Worm (Caenorhabditis elegans) whole organism, L4 larva: ENCODE measurements around the gene mltn-5.

ENCODE experiments used
- F10B5.3 ChIP-seq: sonication (generic microtip); optimal IDR thresholded peaks from 2 replicates; lab custom pipeline; 2016; ENCODE audit warnings: mild to moderate bottlenecking, missing genetic modification characterization, missing compliant biosample characterization
- F26F4.8 ChIP-seq: fragments of 200-800 bp; sonication (Bioruptor generic); conservative IDR thresholded peaks from 2 replicates; pipeline ENCODE4 v1.3.6; 2022; ENCODE audit warnings: missing genetic modification characterization, missing compliant biosample characterization
- F37D6.2 ChIP-seq: sonication (generic microtip); optimal IDR thresholded peaks from 2 replicates; lab custom pipeline; 2016; ENCODE audit warnings: mild to moderate bottlenecking, missing genetic modification characterization, missing compliant biosample characterization
- T26A8.4 ChIP-seq: fragments of 200-800 bp; sonication (Bioruptor generic); IDR thresholded peaks from 2 replicates; pipeline ENCODE4 v1.3.6; 2022; ENCODE audit warnings: missing genetic modification characterization, missing compliant biosample characterization
- Y5F2A.4 ChIP-seq: fragments of 200-800 bp; sonication (Bioruptor generic); optimal IDR thresholded peaks from 2 replicates; lab custom pipeline; 2018; ENCODE audit warnings: mild to moderate bottlenecking, missing genetic modification characterization, missing compliant biosample characterization
- ZK337.2 ChIP-seq: fragments of 200-800 bp; sonication (Bioruptor generic); IDR thresholded peaks from 2 replicates; pipeline ENCODE4 v1.3.6; 2022; ENCODE audit warnings: missing genetic modification reagents, missing genetic modification characterization, missing compliant biosample characterization
- ces-1 ChIP-seq: fragments of 150-350 bp; sonication (generic microtip); optimal IDR thresholded peaks from 4 replicates; lab custom pipeline; 2014; ENCODE audit warnings: missing biosample characterization, missing genetic modification reagents, missing genetic modification characterization
- cey-2 ChIP-seq: sonication (generic microtip); optimal IDR thresholded peaks from 3 replicates; lab custom pipeline; 2017; ENCODE audit warnings: missing genetic modification characterization, mild to moderate bottlenecking, missing compliant biosample characterization, antibody characterized with exemption, borderline replicate concordance; ENCODE audit not compliant: insufficient read depth
- daf-16 ChIP-seq, 3 experiments: sonication (generic microtip); optimal IDR thresholded peaks; 2 replicates each; lab custom pipeline; 2016 to 2017; ENCODE audit warnings: missing genetic modification characterization in 3 of 3, missing genetic modification reagents in 3 of 3, mild to moderate bottlenecking in 2 of 3, missing compliant biosample characterization in 2 of 3, missing biosample characterization in 1 of 3, moderate library complexity in 1 of 3
- daf-19 ChIP-seq: fragments of 200-800 bp; sonication (Bioruptor generic); conservative IDR thresholded peaks from 2 replicates; pipeline ENCODE4 v1.3.6; 2022; ENCODE audit warnings: missing genetic modification characterization, missing compliant biosample characterization
- daf-8 ChIP-seq: fragments of 200-800 bp; sonication (Bioruptor generic); IDR thresholded peaks from 2 replicates; pipeline ENCODE4 v1.3.6; 2022; ENCODE audit warnings: missing genetic modification characterization, missing compliant biosample characterization
- dmd-6 ChIP-seq: fragments of 200-800 bp; sonication (Bioruptor generic); IDR thresholded peaks from 2 replicates; pipeline ENCODE4 v1.3.6; 2022; ENCODE audit warnings: missing genetic modification reagents, missing genetic modification characterization, missing compliant biosample characterization
- dmd-8 ChIP-seq: fragments of 200-800 bp; sonication (Bioruptor generic); IDR thresholded peaks from 2 replicates; pipeline ENCODE4 v1.3.6; 2022; ENCODE audit warnings: missing genetic modification characterization, missing compliant biosample characterization
- dpl-1 ChIP-seq: fragments of 150-350 bp; optimal IDR thresholded peaks from 2 replicates; lab custom pipeline; 2014; ENCODE audit warnings: missing biosample characterization, missing genetic modification reagents, missing genetic modification characterization
- gei-8 ChIP-seq: fragments of 200-800 bp; sonication (Bioruptor generic); optimal IDR thresholded peaks from 2 replicates; lab custom pipeline; 2018; ENCODE audit warnings: mild to moderate bottlenecking, missing genetic modification characterization, missing compliant biosample characterization
- hif-1 ChIP-seq, 2 experiments: sonication (generic microtip); optimal IDR thresholded peaks; 2 replicates each; lab custom pipeline; 2016 to 2017; ENCODE audit warnings: missing compliant biosample characterization in 2 of 2, missing genetic modification characterization in 2 of 2, missing genetic modification reagents in 2 of 2, missing genotype in 2 of 2, mild to moderate bottlenecking in 1 of 2
- hlh-11 ChIP-seq: fragments of 200-800 bp; sonication (Bioruptor generic); optimal IDR thresholded peaks from 2 replicates; lab custom pipeline; 2018; ENCODE audit warnings: mild to moderate bottlenecking, missing genetic modification characterization, missing compliant biosample characterization
- hlh-30 ChIP-seq: sonication (generic microtip); optimal IDR thresholded peaks from 2 replicates; lab custom pipeline; 2017; ENCODE audit warnings: antibody characterized with exemption, mild to moderate bottlenecking, missing genetic modification characterization, missing compliant biosample characterization; ENCODE audit not compliant: insufficient read depth
- jun-1 ChIP-seq: fragments of 150-350 bp; optimal IDR thresholded peaks from 2 replicates; lab custom pipeline; 2014; ENCODE audit warnings: missing biosample characterization, missing genetic modification reagents, missing genetic modification characterization
- lim-7 ChIP-seq: fragments of 200-800 bp; sonication (Bioruptor generic); IDR thresholded peaks from 2 replicates; pipeline ENCODE4 v1.3.6; 2022; ENCODE audit warnings: missing genetic modification characterization, missing compliant biosample characterization
- lsy-2 ChIP-seq, 2 experiments: fragments of 150-350 bp in 1 of 2; sonication (generic microtip) in 1 of 2; optimal IDR thresholded peaks; 2 replicates each; lab custom pipeline; 2014 to 2017; ENCODE audit warnings: missing biosample characterization in 2 of 2, missing genetic modification characterization in 2 of 2
- madf-9 ChIP-seq: fragments of 200-800 bp; sonication (Bioruptor generic); conservative IDR thresholded peaks from 2 replicates; pipeline ENCODE4 v1.3.6; 2022; ENCODE audit warnings: missing genetic modification reagents, missing genetic modification characterization, missing compliant biosample characterization
- mdl-1 ChIP-seq, 2 experiments: fragments of 150-350 bp in 1 of 2; sonication (generic microtip) in 1 of 2; optimal IDR thresholded peaks; 2 replicates each; lab custom pipeline; 2014 to 2017; ENCODE audit warnings: missing biosample characterization in 2 of 2, missing genetic modification characterization in 2 of 2
- mxl-3 ChIP-seq: fragments of 200-800 bp; sonication (Bioruptor generic); optimal IDR thresholded peaks from 2 replicates; lab custom pipeline; 2018; ENCODE audit warnings: mild to moderate bottlenecking, missing genetic modification characterization, missing compliant biosample characterization
- nhr-102 ChIP-seq: sonication (generic microtip); optimal IDR thresholded peaks from 2 replicates; lab custom pipeline; 2016; ENCODE audit warnings: mild to moderate bottlenecking, missing genetic modification characterization, moderate library complexity, missing compliant biosample characterization
- nhr-111 ChIP-seq: fragments of 200-800 bp; sonication (Bioruptor generic); optimal IDR thresholded peaks from 2 replicates; lab custom pipeline; 2018; ENCODE audit warnings: mild to moderate bottlenecking, missing genetic modification characterization, missing compliant biosample characterization
- nhr-237 ChIP-seq: sonication (generic microtip); optimal IDR thresholded peaks from 2 replicates; lab custom pipeline; 2017; ENCODE audit warnings: missing biosample characterization, missing genetic modification characterization
- nhr-25 ChIP-seq: sonication (generic microtip); optimal IDR thresholded peaks from 2 replicates; lab custom pipeline; 2017; ENCODE audit warnings: missing genetic modification characterization, mild to moderate bottlenecking, missing compliant biosample characterization, antibody characterized with exemption, moderate library complexity, borderline replicate concordance; ENCODE audit not compliant: insufficient read depth
- nhr-41 ChIP-seq: fragments of 200-800 bp; sonication (Bioruptor generic); IDR thresholded peaks from 2 replicates; pipeline ENCODE4 v1.3.6; 2022; ENCODE audit warnings: missing genetic modification reagents, missing genetic modification characterization, missing compliant biosample characterization
- nhr-42 ChIP-seq: fragments of 200-800 bp; sonication (Bioruptor generic); IDR thresholded peaks from 2 replicates; pipeline ENCODE4 v1.3.6; 2022; ENCODE audit warnings: missing genetic modification characterization, missing compliant biosample characterization
- nhr-6 ChIP-seq: fragments of 150-350 bp; optimal IDR thresholded peaks from 2 replicates; lab custom pipeline; 2014; ENCODE audit warnings: missing biosample characterization, missing genetic modification characterization
- nhr-77 ChIP-seq: fragments of 150-350 bp; optimal IDR thresholded peaks from 2 replicates; lab custom pipeline; 2014; ENCODE audit warnings: missing biosample characterization, missing genetic modification characterization
- pha-4 ChIP-seq, 2 experiments: fragments of 150-350 bp in 1 of 2; fragments of 200-800 bp in 1 of 2; sonication (Bioruptor generic) in 1 of 2; IDR thresholded peaks in 1 of 2; optimal IDR thresholded peaks in 1 of 2; 2 replicates each; pipeline versions ENCODE4 v1.3.6 to Lab custom; 2014 to 2022; ENCODE audit warnings: missing genetic modification characterization in 2 of 2, missing genetic modification reagents in 2 of 2, missing biosample characterization in 1 of 2, missing compliant biosample characterization in 1 of 2
- php-3 ChIP-seq: fragments of 200-800 bp; sonication (Bioruptor generic); IDR thresholded peaks from 2 replicates; pipeline ENCODE4 v1.3.6; 2022; ENCODE audit warnings: missing genetic modification reagents, missing genetic modification characterization, missing compliant biosample characterization
- rbr-2 ChIP-seq: sonication (generic microtip); optimal IDR thresholded peaks from 2 replicates; lab custom pipeline; 2016; ENCODE audit warnings: missing genotype, missing genetic modification characterization, missing compliant biosample characterization
- set-16 ChIP-seq: fragments of 200-800 bp; sonication (Bioruptor generic); IDR thresholded peaks from 2 replicates; pipeline ENCODE4 v1.3.6; 2022; ENCODE audit warnings: missing genetic modification reagents, missing genetic modification characterization, missing compliant biosample characterization
- spr-3 ChIP-seq: fragments of 200-800 bp; sonication (Bioruptor generic); optimal IDR thresholded peaks from 2 replicates; lab custom pipeline; 2018; ENCODE audit warnings: mild to moderate bottlenecking, missing genetic modification characterization, missing compliant biosample characterization
- unc-39 ChIP-seq: sonication (generic microtip); optimal IDR thresholded peaks from 2 replicates; lab custom pipeline; 2017; ENCODE audit warnings: missing biosample characterization, missing genetic modification characterization
- unc-62 ChIP-seq, 3 experiments: fragments of 150-350 bp in 1 of 3; sonication (generic microtip); optimal IDR thresholded peaks in 2 of 3; peaks in 1 of 3; 1 replicate in 1 of 3; 2 replicates in 2 of 3; lab custom pipeline; 2014 to 2017; ENCODE audit warnings: missing biosample characterization in 3 of 3, missing genetic modification characterization in 3 of 3, missing genetic modification reagents in 3 of 3, missing genotype in 1 of 3
- zfp-2 ChIP-seq: sonication (generic microtip); optimal IDR thresholded peaks from 2 replicates; lab custom pipeline; 2016; ENCODE audit warnings: mild to moderate bottlenecking, missing genetic modification characterization, missing compliant biosample characterization
- zfp-3 ChIP-seq: fragments of 200-800 bp; sonication (Bioruptor generic); conservative IDR thresholded peaks from 2 replicates; pipeline ENCODE4 v1.3.6; 2022; ENCODE audit warnings: missing genetic modification reagents, missing genetic modification characterization, missing compliant biosample characterization
- ztf-7 ChIP-seq: fragments of 150-350 bp; optimal IDR thresholded peaks from 2 replicates; lab custom pipeline; 2014; ENCODE audit warnings: missing biosample characterization, missing genetic modification characterization

Gene mltn-5

ce11 chrII:13879589-13879988, 45.4 kb upstream of the mltn-5 start:
- TF ChIP-seq ztf-7 (tag; lab: Kevin White, UChicago) (no peak), set-16 (GFP tag; lab: Robert Waterston, UW) (peak; percentile 79)

- TF ChIP-seq unc-62 (GFP tag; optimal IDR thresholded peaks at IDR 0.05 in 1 of 2; lab: Kevin White, UChicago) (peak in 1 of 2 experiments; percentile 77), unc-62 (tag; optimal IDR thresholded peaks at IDR 0.05; lab: Kevin White, UChicago) (no peak), nhr-237 (tag; lab: Kevin White, UChicago) (no peak)
Observed at ce11 chrII:13882405-13882804, 42.6 kb upstream of the mltn-5 start, which contains the start of gene hda-10. Gene hda-10, plus strand, starts transcription at chrII:13882705.

- no peak for TF ChIP-seq daf-16 (GFP tag; optimal IDR thresholded peaks at IDR 0.05; lab: Kevin White, UChicago)
- TF ChIP-seq daf-16 (tag; optimal IDR thresholded peaks at IDR 0.05; lab: Kevin White, UChicago) = no peak
- peak; percentile 90 for TF ChIP-seq set-16 (GFP tag; lab: Robert Waterston, UW)
Observed at ce11 chrII:13886431-13886830, 38.6 kb upstream of the mltn-5 start.

- no peak for TF ChIP-seq cey-2 (tag; lab: Kevin White, UChicago)
- peak; percentile 60 for TF ChIP-seq nhr-6
- no peak for TF ChIP-seq daf-8 (GFP tag; lab: Robert Waterston, UW)
- TF ChIP-seq nhr-77 = peak; percentile 89
- TF ChIP-seq F10B5.3 (tag; lab: Kevin White, UChicago) = no peak
- no peak for TF ChIP-seq lim-7 (GFP tag; lab: Robert Waterston, UW)
- TF ChIP-seq daf-16 (GFP tag; optimal IDR thresholded peaks at IDR 0.05; lab: Kevin White, UChicago) = no peak
- peak; percentile 23 for TF ChIP-seq daf-16 (tag; optimal IDR thresholded peaks at IDR 0.05; lab: Kevin White, UChicago)
- no peak for TF ChIP-seq Y5F2A.4 (GFP tag; lab: Kevin White, UChicago)
- TF ChIP-seq spr-3 (GFP tag; lab: Kevin White, UChicago) = no peak
- peak; percentile 43 for TF ChIP-seq hlh-30
- no peak for TF ChIP-seq nhr-25 (tag; lab: Kevin White, UChicago)
- TF ChIP-seq pha-4 (GFP tag; IDR thresholded peaks at IDR 0.05; lab: Robert Waterston, UW) = no peak
- peak; percentile 1 for TF ChIP-seq pha-4 (tag; optimal IDR thresholded peaks at IDR 0.05; lab: Kevin White, UChicago)
- peak; percentile 19 for TF ChIP-seq hlh-11
- peak; percentile 29; the same call in 1 of the 2 replicates for TF ChIP-seq dmd-6
- TF ChIP-seq ZK337.2 (GFP tag; lab: Robert Waterston, UW) = no peak
- TF ChIP-seq zfp-3 = no peak
- peak in 1 of 2 experiments; percentile 83 for TF ChIP-seq lsy-2 (tag; optimal IDR thresholded peaks at IDR 0.05; lab: Kevin White, UChicago)
- TF ChIP-seq nhr-41 (GFP tag; lab: Robert Waterston, UW) = no peak
- TF ChIP-seq mdl-1 (tag; optimal IDR thresholded peaks at IDR 0.05; lab: Kevin White, UChicago) = no peak
- no peak for TF ChIP-seq ces-1 (GFP tag; lab: Kevin White, UChicago)
- peak in 1 of 2 experiments; percentile 42 for TF ChIP-seq hif-1 (tag; optimal IDR thresholded peaks at IDR 0.05; lab: Kevin White, UChicago)
- no peak for TF ChIP-seq nhr-111 (GFP tag; lab: Kevin White, UChicago)
- TF ChIP-seq nhr-102 (tag; lab: Kevin White, UChicago) = no peak
- no peak for TF ChIP-seq dmd-8
- TF ChIP-seq jun-1 (tag; lab: Kevin White, UChicago) = no peak
- TF ChIP-seq mxl-3 (GFP tag; lab: Kevin White, UChicago) = no peak
- 0 out of 2 replicates have a peak, but pooled peaks have one; percentile 60 for TF ChIP-seq nhr-42 (GFP tag; lab: Robert Waterston, UW)
- TF ChIP-seq php-3 = no peak
- TF ChIP-seq rbr-2 (tag; lab: Kevin White, UChicago) = peak; percentile 61
- TF ChIP-seq unc-39 (tag; lab: Kevin White, UChicago) = no peak
- TF ChIP-seq gei-8 (GFP tag; lab: Kevin White, UChicago) = no peak
- TF ChIP-seq F26F4.8 (GFP tag; lab: Robert Waterston, UW) = no peak
- no peak for TF ChIP-seq daf-19 (GFP tag; lab: Robert Waterston, UW)
- TF ChIP-seq F37D6.2 = peak; percentile 22
- TF ChIP-seq dpl-1 = peak; percentile 78
- TF ChIP-seq zfp-2 (tag; lab: Kevin White, UChicago) = no peak
- no peak for TF ChIP-seq madf-9 (GFP tag; lab: Robert Waterston, UW)
- TF ChIP-seq T26A8.4 (GFP tag; lab: Robert Waterston, UW) = no peak
Observed at ce11 chrII:13888278-13888677, 36.7 kb upstream of the mltn-5 start, which contains the start of gene mcd-1. Gene mcd-1, plus strand, starts transcription at chrII:13888544.
